Fruit fly (Drosophila melanogaster): ENCODE data around the gene Usp30.
A peak's percentile ranks its signal among the peaks of the same experiment; 100 is the strongest.

Gene Usp30

DNA sequence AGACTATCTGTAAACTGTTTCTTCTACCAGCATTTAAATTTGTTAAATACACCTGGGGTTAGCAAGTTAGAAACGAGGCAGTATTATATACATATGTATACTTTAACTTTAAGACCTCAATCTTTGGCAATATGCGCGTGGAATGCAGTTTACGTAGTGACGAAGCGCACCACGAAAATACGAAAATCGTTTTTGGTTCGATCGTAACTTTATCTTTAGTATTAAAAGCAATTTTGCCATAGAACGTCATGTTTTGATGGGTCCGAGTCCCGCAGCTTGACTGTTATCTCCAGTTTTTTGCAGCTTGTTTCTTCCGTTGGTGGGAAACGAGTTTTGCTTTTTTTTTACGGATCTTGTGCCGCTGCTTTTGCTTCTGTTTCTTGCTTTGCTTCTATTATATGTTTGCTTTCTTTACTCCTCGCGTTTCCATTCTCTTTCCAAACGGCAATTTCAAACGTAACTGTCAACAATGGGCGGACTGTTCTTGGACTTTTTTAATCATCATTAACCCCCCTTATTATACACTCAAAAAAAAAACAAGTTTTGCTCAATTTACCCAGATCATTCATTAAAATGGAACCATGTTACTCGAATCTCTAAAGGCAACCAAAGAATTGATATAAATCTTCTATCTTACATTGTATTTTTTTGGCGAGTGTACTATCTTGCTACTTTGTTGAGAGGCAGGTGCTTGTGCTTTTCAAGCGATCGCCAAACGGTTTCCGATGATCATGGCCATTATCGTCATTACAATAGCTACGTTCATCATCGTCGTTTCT is 12.3 kb upstream of the Usp30 start (continued):
- TF ChIP-seq Met (GFP tag; optimal IDR thresholded peaks at IDR 0.05) (peak; percentile 66), CG11902 (GFP tag; optimal IDR thresholded peaks at IDR 0.05) (no peak), Smox (GFP tag; optimal IDR thresholded peaks at IDR 0.05) (peak; percentile 49), ss (GFP tag; optimal IDR thresholded peaks at IDR 0.05) (peak in 1 of 2 experiments; percentile 13), CG6163 (GFP tag; IDR thresholded peaks at IDR 0.05) (peak; percentile 76), CG9139 (GFP tag; optimal IDR thresholded peaks at IDR 0.05) (no peak), CG11294 (GFP tag; IDR thresholded peaks at IDR 0.05) (0 out of 2 replicates have a peak, but pooled peaks have one; percentile 22), Ets96B (tag; optimal IDR thresholded peaks at IDR 0.05) (peak; percentile 17), Eip93F (GFP tag; optimal IDR thresholded peaks at IDR 0.05) (no peak), CG8119 (GFP tag; IDR thresholded peaks at IDR 0.05) (peak; percentile 62; the same call in 2 of the 3 replicates), Ets21C (GFP tag; optimal IDR thresholded peaks at IDR 0.05) (peak; percentile 36), vri (GFP tag; optimal IDR thresholded peaks at IDR 0.05) (peak; percentile 62), Sox102F (GFP tag; optimal IDR thresholded peaks at IDR 0.05) (peak; percentile 43), Eip75B (GFP tag; optimal IDR thresholded peaks at IDR 0.05) (peak; percentile 44), CG4318 (GFP tag; optimal IDR thresholded peaks at IDR 0.05) (peak; percentile 64), CG1621 (tag; optimal IDR thresholded peaks at IDR 0.05) (no peak), CG7368 (GFP tag; optimal IDR thresholded peaks at IDR 0.05) (peak; percentile 9), CG6276 (GFP tag; optimal IDR thresholded peaks at IDR 0.05) (peak; percentile 38), Hr39 (GFP tag; optimal IDR thresholded peaks at IDR 0.05) (peak; percentile 66), CG10631 (GFP tag; optimal IDR thresholded peaks at IDR 0.05) (peak; percentile 63), CG11762 (GFP tag; optimal IDR thresholded peaks at IDR 0.05; ENCODE audit: insufficient read depth) (peak; percentile 40), Hr4 (GFP tag; optimal IDR thresholded peaks at IDR 0.05) (peak; percentile 50), fd85E (GFP tag; optimal IDR thresholded peaks at IDR 0.05) (no peak), CG8632 (GFP tag; optimal IDR thresholded peaks at IDR 0.05) (no peak), achi (GFP tag; optimal IDR thresholded peaks at IDR 0.05) (peak; percentile 56), spab (GFP tag; optimal IDR thresholded peaks at IDR 0.05) (no peak), CG34406 (GFP tag; optimal IDR thresholded peaks at IDR 0.05) (peak; percentile 36), eg (GFP tag; IDR thresholded peaks at IDR 0.05) (peak; percentile 81), CG3919 (GFP tag; optimal IDR thresholded peaks at IDR 0.05) (peak; percentile 64), dsx (GFP tag; optimal IDR thresholded peaks at IDR 0.05; ENCODE audit: poor library complexity, severe bottlenecking) (peak; percentile 81), Sox15 (GFP tag; optimal IDR thresholded peaks at IDR 0.05) (peak; percentile 6), Gug (GFP tag; IDR thresholded peaks at IDR 0.05) (peak; percentile 58), Hr38 (GFP tag; optimal IDR thresholded peaks at IDR 0.05) (no peak), dac (GFP tag; optimal IDR thresholded peaks at IDR 0.05) (peak; percentile 23), CG15336 (GFP tag; IDR thresholded peaks at IDR 0.05) (peak; percentile 50), topi (GFP tag; optimal IDR thresholded peaks at IDR 0.05) (peak; percentile 59), net (GFP tag; optimal IDR thresholded peaks at IDR 0.05) (peak; percentile 61), svp (GFP tag) (peak; percentile 84), OdsH (GFP tag; optimal IDR thresholded peaks at IDR 0.05) (peak; percentile 55), salr (GFP tag; optimal IDR thresholded peaks at IDR 0.05) (peak in 1 of 2 experiments; percentile 57), CG10669 (GFP tag; optimal IDR thresholded peaks at IDR 0.05) (peak; percentile 3), CG6792 (GFP tag; optimal IDR thresholded peaks at IDR 0.05) (peak; percentile 37), CG32006 (GFP tag; optimal IDR thresholded peaks at IDR 0.05) (peak; percentile 73)
